Worm (Caenorhabditis elegans) whole organism, L4 larva: ENCODE data around the gene nspe-2.

ENCODE experiments used
- D1046.2 ChIP-seq: fragments of 200-800 bp; sonication (Bioruptor generic); IDR thresholded peaks from 2 replicates; pipeline ENCODE4 v1.3.6; 2022; ENCODE audit warnings: missing genetic modification characterization, missing compliant biosample characterization
- F49E8.2 ChIP-seq: sonication (generic microtip); optimal IDR thresholded peaks from 2 replicates; lab custom pipeline; 2016; ENCODE audit warnings: missing compliant biosample characterization, mild to moderate bottlenecking, missing genetic modification characterization, borderline replicate concordance
- Y48G9A.11 ChIP-seq: fragments of 200-800 bp; sonication (Bioruptor generic); IDR thresholded peaks from 2 replicates; pipeline ENCODE4 v1.3.6; 2022; ENCODE audit warnings: missing genetic modification reagents, missing genetic modification characterization, missing compliant biosample characterization
- ZK337.2 ChIP-seq: fragments of 200-800 bp; sonication (Bioruptor generic); IDR thresholded peaks from 2 replicates; pipeline ENCODE4 v1.3.6; 2022; ENCODE audit warnings: missing genetic modification reagents, missing genetic modification characterization, missing compliant biosample characterization
- ZK546.5 ChIP-seq, 2 experiments: sonication (generic microtip); optimal IDR thresholded peaks; 2 replicates each; lab custom pipeline; 2017; ENCODE audit warnings: missing biosample characterization in 2 of 2, missing genetic modification characterization in 2 of 2
- aha-1 ChIP-seq: fragments of 150-350 bp; peaks from one replicate; lab custom pipeline; 2014; ENCODE audit warnings: missing biosample characterization, missing genetic modification characterization
- arid-1 ChIP-seq: fragments of 200-800 bp; sonication (Bioruptor generic); conservative IDR thresholded peaks from 2 replicates; pipeline ENCODE4 v1.3.6; 2022; ENCODE audit warnings: missing genetic modification reagents, missing genetic modification characterization, missing compliant biosample characterization
- attf-4 ChIP-seq: sonication (generic microtip); optimal IDR thresholded peaks from 3 replicates; lab custom pipeline; 2017; ENCODE audit warnings: missing biosample characterization, missing genetic modification characterization
- ceh-20 ChIP-seq: fragments of 200-800 bp; sonication (Bioruptor generic); IDR thresholded peaks from 2 replicates; pipeline ENCODE4 v1.3.6; 2022; ENCODE audit warnings: missing genetic modification reagents, missing genetic modification characterization, missing compliant biosample characterization
- ceh-44 ChIP-seq: fragments of 200-800 bp; sonication (Bioruptor generic); IDR thresholded peaks from 2 replicates; pipeline ENCODE4 v1.3.6; 2022; ENCODE audit warnings: missing genetic modification reagents, missing genetic modification characterization, missing compliant biosample characterization
- ceh-62 ChIP-seq: sonication (generic microtip); optimal IDR thresholded peaks from 2 replicates; lab custom pipeline; 2017; ENCODE audit warnings: missing biosample characterization, missing genetic modification characterization
- cey-2 ChIP-seq: sonication (generic microtip); optimal IDR thresholded peaks from 3 replicates; lab custom pipeline; 2017; ENCODE audit warnings: missing genetic modification characterization, mild to moderate bottlenecking, missing compliant biosample characterization, antibody characterized with exemption, borderline replicate concordance; ENCODE audit not compliant: insufficient read depth
- dmd-8 ChIP-seq: fragments of 200-800 bp; sonication (Bioruptor generic); IDR thresholded peaks from 2 replicates; pipeline ENCODE4 v1.3.6; 2022; ENCODE audit warnings: missing genetic modification characterization, missing compliant biosample characterization
- dmd-9 ChIP-seq: fragments of 200-800 bp; sonication (Bioruptor generic); IDR thresholded peaks from 2 replicates; pipeline ENCODE4 v1.3.6; 2022; ENCODE audit warnings: missing genetic modification reagents, missing genetic modification characterization, missing compliant biosample characterization
- dpl-1 ChIP-seq: fragments of 150-350 bp; optimal IDR thresholded peaks from 2 replicates; lab custom pipeline; 2014; ENCODE audit warnings: missing biosample characterization, missing genetic modification reagents, missing genetic modification characterization
- egl-43 ChIP-seq: fragments of 200-800 bp; sonication (Bioruptor generic); IDR thresholded peaks from 2 replicates; pipeline ENCODE4 v1.3.6; 2022; ENCODE audit warnings: missing genetic modification reagents, missing genetic modification characterization, missing compliant biosample characterization
- fos-1 ChIP-seq: fragments of 150-350 bp; optimal IDR thresholded peaks from 2 replicates; lab custom pipeline; 2014; ENCODE audit warnings: missing biosample characterization, missing genetic modification characterization
- hif-1 ChIP-seq, 2 experiments: sonication (generic microtip); optimal IDR thresholded peaks; 2 replicates each; lab custom pipeline; 2016 to 2017; ENCODE audit warnings: missing compliant biosample characterization in 2 of 2, missing genetic modification characterization in 2 of 2, missing genetic modification reagents in 2 of 2, missing genotype in 2 of 2, mild to moderate bottlenecking in 1 of 2
- hlh-30 ChIP-seq: sonication (generic microtip); optimal IDR thresholded peaks from 2 replicates; lab custom pipeline; 2017; ENCODE audit warnings: antibody characterized with exemption, mild to moderate bottlenecking, missing genetic modification characterization, missing compliant biosample characterization; ENCODE audit not compliant: insufficient read depth
- lin-13 ChIP-seq: fragments of 150-350 bp; optimal IDR thresholded peaks from 2 replicates; lab custom pipeline; 2014; ENCODE audit warnings: missing biosample characterization, missing genetic modification reagents, missing genetic modification characterization
- lin-38 ChIP-seq: fragments of 200-800 bp; sonication (Bioruptor generic); IDR thresholded peaks from 2 replicates; pipeline ENCODE4 v1.3.6; 2022; ENCODE audit warnings: missing genetic modification reagents, missing genetic modification characterization, missing compliant biosample characterization
- madf-5 ChIP-seq, 2 experiments: fragments of 200-800 bp; sonication (Bioruptor generic); IDR thresholded peaks; 2 replicates each; pipeline ENCODE4 v1.3.6; 2022; ENCODE audit warnings: missing compliant biosample characterization in 2 of 2, missing genetic modification characterization in 2 of 2
- madf-9 ChIP-seq: fragments of 200-800 bp; sonication (Bioruptor generic); conservative IDR thresholded peaks from 2 replicates; pipeline ENCODE4 v1.3.6; 2022; ENCODE audit warnings: missing genetic modification reagents, missing genetic modification characterization, missing compliant biosample characterization
- mes-2 ChIP-seq: sonication (generic microtip); optimal IDR thresholded peaks from 2 replicates; lab custom pipeline; 2016; ENCODE audit warnings: missing genotype, mild to moderate bottlenecking, missing genetic modification characterization, missing compliant biosample characterization; ENCODE audit not compliant: poor library complexity, severe bottlenecking
- mxl-3 ChIP-seq: fragments of 200-800 bp; sonication (Bioruptor generic); optimal IDR thresholded peaks from 2 replicates; lab custom pipeline; 2018; ENCODE audit warnings: mild to moderate bottlenecking, missing genetic modification characterization, missing compliant biosample characterization
- nhr-41 ChIP-seq: fragments of 200-800 bp; sonication (Bioruptor generic); IDR thresholded peaks from 2 replicates; pipeline ENCODE4 v1.3.6; 2022; ENCODE audit warnings: missing genetic modification reagents, missing genetic modification characterization, missing compliant biosample characterization
- nhr-42 ChIP-seq: fragments of 200-800 bp; sonication (Bioruptor generic); IDR thresholded peaks from 2 replicates; pipeline ENCODE4 v1.3.6; 2022; ENCODE audit warnings: missing genetic modification characterization, missing compliant biosample characterization
- nhr-48 ChIP-seq: sonication (generic microtip); optimal IDR thresholded peaks from 2 replicates; lab custom pipeline; 2016; ENCODE audit warnings: mild to moderate bottlenecking, missing genetic modification characterization, missing compliant biosample characterization
- nhr-6 ChIP-seq: fragments of 150-350 bp; optimal IDR thresholded peaks from 2 replicates; lab custom pipeline; 2014; ENCODE audit warnings: missing biosample characterization, missing genetic modification characterization
- pha-4 ChIP-seq, 2 experiments: fragments of 150-350 bp in 1 of 2; fragments of 200-800 bp in 1 of 2; sonication (Bioruptor generic) in 1 of 2; IDR thresholded peaks in 1 of 2; optimal IDR thresholded peaks in 1 of 2; 2 replicates each; pipeline versions ENCODE4 v1.3.6 to Lab custom; 2014 to 2022; ENCODE audit warnings: missing genetic modification characterization in 2 of 2, missing genetic modification reagents in 2 of 2, missing biosample characterization in 1 of 2, missing compliant biosample characterization in 1 of 2
- rbr-2 ChIP-seq: sonication (generic microtip); optimal IDR thresholded peaks from 2 replicates; lab custom pipeline; 2016; ENCODE audit warnings: missing genotype, missing genetic modification characterization, missing compliant biosample characterization
- sdz-12 ChIP-seq: fragments of 200-800 bp; sonication (Bioruptor generic); optimal IDR thresholded peaks from 2 replicates; lab custom pipeline; 2018; ENCODE audit warnings: mild to moderate bottlenecking, missing genetic modification characterization, missing compliant biosample characterization
- set-16 ChIP-seq: fragments of 200-800 bp; sonication (Bioruptor generic); IDR thresholded peaks from 2 replicates; pipeline ENCODE4 v1.3.6; 2022; ENCODE audit warnings: missing genetic modification reagents, missing genetic modification characterization, missing compliant biosample characterization
- snpc-1.2 ChIP-seq: fragments of 200-800 bp; sonication (Bioruptor generic); IDR thresholded peaks from 2 replicates; pipeline ENCODE4 v1.3.6; 2022; ENCODE audit warnings: missing genetic modification reagents, missing genetic modification characterization, missing compliant biosample characterization
- snpc-4 ChIP-seq: fragments of 150-350 bp; optimal IDR thresholded peaks from 2 replicates; lab custom pipeline; 2014; ENCODE audit warnings: missing biosample characterization, missing genetic modification characterization
- spr-1 ChIP-seq: sonication (generic microtip); optimal IDR thresholded peaks from 2 replicates; lab custom pipeline; 2016; ENCODE audit warnings: mild to moderate bottlenecking, missing genetic modification characterization, missing compliant biosample characterization
- spr-3 ChIP-seq: fragments of 200-800 bp; sonication (Bioruptor generic); optimal IDR thresholded peaks from 2 replicates; lab custom pipeline; 2018; ENCODE audit warnings: mild to moderate bottlenecking, missing genetic modification characterization, missing compliant biosample characterization
- tra-1 ChIP-seq: fragments of 200-800 bp; sonication (Bioruptor generic); IDR thresholded peaks from 2 replicates; pipeline ENCODE4 v1.3.6; 2022; ENCODE audit warnings: missing genetic modification reagents, missing genetic modification characterization, missing compliant biosample characterization
- unc-130 ChIP-seq: sonication (generic microtip); optimal IDR thresholded peaks from 2 replicates; lab custom pipeline; 2016; ENCODE audit warnings: missing genetic modification reagents, missing genetic modification characterization, missing compliant biosample characterization
- unc-62 ChIP-seq, 3 experiments: fragments of 150-350 bp in 1 of 3; sonication (generic microtip); optimal IDR thresholded peaks in 2 of 3; peaks in 1 of 3; 1 replicate in 1 of 3; 2 replicates in 2 of 3; lab custom pipeline; 2014 to 2017; ENCODE audit warnings: missing biosample characterization in 3 of 3, missing genetic modification characterization in 3 of 3, missing genetic modification reagents in 3 of 3, missing genotype in 1 of 3
- zag-1 ChIP-seq: fragments of 150-350 bp; optimal IDR thresholded peaks from 2 replicates; lab custom pipeline; 2014; ENCODE audit warnings: missing biosample characterization, missing genetic modification characterization
- zip-11 ChIP-seq: fragments of 200-800 bp; sonication (Bioruptor generic); IDR thresholded peaks from 2 replicates; pipeline ENCODE4 v1.3.6; 2022; ENCODE audit warnings: missing genetic modification characterization, missing compliant biosample characterization
- zip-2 ChIP-seq: fragments of 150-350 bp; optimal IDR thresholded peaks from 2 replicates; lab custom pipeline; 2014; ENCODE audit warnings: missing biosample characterization, missing genetic modification characterization

The nspe-2 gene

DNA sequence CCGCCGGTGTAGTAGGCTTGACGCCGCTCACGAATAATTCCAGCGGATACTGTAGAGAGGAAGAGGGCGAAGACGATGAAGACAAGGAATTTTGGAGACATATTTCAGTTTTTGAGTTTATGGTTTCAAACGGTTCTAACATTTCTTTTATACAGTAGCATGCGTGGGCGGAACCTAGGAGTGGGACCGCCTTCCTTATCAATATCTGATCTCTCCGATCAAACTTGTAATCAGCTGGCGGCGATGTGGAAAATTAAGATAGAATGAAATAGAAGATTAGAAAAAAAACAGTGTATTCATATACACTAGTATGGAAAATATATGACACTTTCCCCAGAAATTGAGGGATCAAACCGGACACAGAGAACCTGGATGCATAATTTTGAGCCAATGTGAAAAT, at the start of gene nspe-2:
Gene nspe-2 (minus strand): TSS at position 101 of the 400 bp plus-strand sequence.
- no peak for TF ChIP-seq pha-4 (GFP tag; IDR thresholded peaks at IDR 0.05; lab: Robert Waterston, UW)
- TF ChIP-seq pha-4 (tag; optimal IDR thresholded peaks at IDR 0.05; lab: Kevin White, UChicago) = no peak
- peak in 1 of 2 experiments; percentile 46 for TF ChIP-seq unc-62 (GFP tag; optimal IDR thresholded peaks at IDR 0.05 in 1 of 2; lab: Kevin White, UChicago)
- no peak for TF ChIP-seq unc-62 (tag; optimal IDR thresholded peaks at IDR 0.05; lab: Kevin White, UChicago)

DNA sequence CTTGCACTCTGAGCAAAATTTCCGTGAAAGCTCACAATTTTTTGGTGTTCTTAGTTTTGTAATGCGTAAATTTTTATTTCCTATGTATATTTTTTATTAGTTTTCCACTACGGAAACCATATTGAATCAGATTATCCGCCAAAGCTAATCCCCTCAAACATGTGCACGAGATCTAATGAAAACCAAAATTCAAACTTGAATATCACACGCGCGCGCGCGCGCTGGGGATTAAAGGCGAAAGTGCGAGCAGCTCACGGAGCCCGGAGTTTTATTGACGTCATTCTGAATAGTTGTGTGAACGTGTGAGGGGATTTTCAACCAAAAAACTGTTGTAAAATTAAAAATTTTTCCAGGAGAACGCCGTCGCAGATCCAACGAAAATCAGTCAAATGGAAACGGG, 49.7 kb upstream of the nspe-2 start:
- TF ChIP-seq set-16 (GFP tag; lab: Robert Waterston, UW) (peak; percentile 44; the same call in 1 of the 2 replicates), mes-2 (no peak)

DNA sequence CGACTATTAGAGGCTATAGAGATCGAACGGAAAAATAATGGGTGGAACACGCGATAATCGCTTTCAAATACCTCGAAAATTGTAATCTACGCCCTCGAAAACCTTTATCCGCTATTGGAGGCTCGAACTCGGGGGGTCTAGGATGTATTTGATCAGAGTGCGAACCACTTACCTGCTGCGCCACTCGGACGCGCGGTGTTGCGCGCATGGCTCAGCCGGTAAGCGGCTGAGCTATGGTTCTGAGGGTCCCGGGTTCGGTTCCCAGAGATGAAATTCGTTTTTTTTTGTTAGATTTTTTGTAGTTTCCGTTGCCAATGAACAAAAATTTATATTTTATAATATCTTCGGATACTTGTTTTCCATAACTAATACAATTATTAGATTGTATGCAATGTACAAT, 49.0 kb upstream of the nspe-2 start:
- no peak for TF ChIP-seq rbr-2 (tag; lab: Kevin White, UChicago)
- 0 out of 2 replicates have a peak, but pooled peaks have one; percentile 53 for TF ChIP-seq dmd-9 (GFP tag; lab: Robert Waterston, UW)
- 0 out of 2 replicates have a peak, but pooled peaks have one; percentile 38 for TF ChIP-seq egl-43
- TF ChIP-seq lin-38 = peak; percentile 19; the same call in 1 of the 2 replicates
- no peak for TF ChIP-seq ZK546.5 (tag; optimal IDR thresholded peaks at IDR 0.05; lab: Kevin White, UChicago)
- peak; percentile 13 for TF ChIP-seq lin-13
- peak; percentile 6; the same call in 1 of the 2 replicates for TF ChIP-seq tra-1 (GFP tag; lab: Robert Waterston, UW)
- 0 out of 2 replicates have a peak, but pooled peaks have one; percentile 60 for TF ChIP-seq D1046.2
- no peak for TF ChIP-seq cey-2 (tag; lab: Kevin White, UChicago)
- peak; percentile 14 for TF ChIP-seq mes-2
- no peak for TF ChIP-seq hlh-30
- TF ChIP-seq Y48G9A.11 (GFP tag; lab: Robert Waterston, UW) = peak; percentile 67; the same call in 1 of the 2 replicates
- TF ChIP-seq set-16 (GFP tag; lab: Robert Waterston, UW) = peak; percentile 46; the same call in 1 of the 2 replicates
- TF ChIP-seq, all 104 proteins: peak for 9

DNA sequence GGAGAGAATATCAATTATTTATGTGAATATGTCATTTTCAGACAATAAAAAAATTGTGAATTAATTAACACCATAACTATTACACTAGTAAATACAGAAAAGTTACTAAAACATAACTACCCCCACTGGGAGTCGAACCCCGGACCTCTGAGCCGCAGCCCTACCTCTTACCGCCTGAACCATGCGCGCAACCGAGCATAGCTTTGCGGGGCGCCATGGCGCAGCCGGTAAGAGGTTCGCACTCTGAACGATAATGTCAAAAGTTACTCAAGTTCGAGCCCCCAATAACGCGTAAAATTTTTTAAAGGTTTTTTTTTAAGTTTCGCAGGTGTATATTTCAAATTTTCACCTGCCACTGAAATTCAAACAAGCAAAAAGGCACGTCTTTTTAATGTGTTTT, 46.9 kb upstream of the nspe-2 start:
- no peak for TF ChIP-seq spr-3
- TF ChIP-seq hif-1 (tag; optimal IDR thresholded peaks at IDR 0.05; lab: Kevin White, UChicago) = no peak
- no peak for TF ChIP-seq nhr-6
- no peak for TF ChIP-seq nhr-41 (GFP tag; lab: Robert Waterston, UW)
- TF ChIP-seq snpc-1.2 (GFP tag; lab: Robert Waterston, UW) = no peak
- TF ChIP-seq sdz-12 (GFP tag; lab: Kevin White, UChicago) = no peak
- no peak for TF ChIP-seq dmd-8
- TF ChIP-seq spr-1 = no peak
- no peak for TF ChIP-seq madf-5 (GFP tag; IDR thresholded peaks at IDR 0.05; lab: Robert Waterston, UW)
- TF ChIP-seq Y48G9A.11 (GFP tag; lab: Robert Waterston, UW) = 0 out of 2 replicates have a peak, but pooled peaks have one; percentile 50
- TF ChIP-seq fos-1 (tag; lab: Kevin White, UChicago) = no peak
- TF ChIP-seq zip-11 (GFP tag; lab: Robert Waterston, UW) = no peak
- no peak for TF ChIP-seq zip-2 (tag; lab: Kevin White, UChicago)
- TF ChIP-seq madf-9 = 0 out of 2 replicates have a peak, but pooled peaks have one; percentile 24
- no peak for TF ChIP-seq dmd-9 (GFP tag; lab: Robert Waterston, UW)
- TF ChIP-seq unc-130 (GFP tag; lab: Kevin White, UChicago) = no peak
- no peak for TF ChIP-seq attf-4 (tag; lab: Kevin White, UChicago)
- TF ChIP-seq ceh-44 (GFP tag; lab: Robert Waterston, UW) = no peak
- no peak for TF ChIP-seq ZK337.2
- no peak for TF ChIP-seq ceh-62
- TF ChIP-seq arid-1 (GFP tag; lab: Robert Waterston, UW) = no peak
- TF ChIP-seq set-16 (GFP tag; lab: Robert Waterston, UW) = peak; percentile 52; the same call in 1 of the 2 replicates
- no peak for TF ChIP-seq rbr-2 (tag; lab: Kevin White, UChicago)
- TF ChIP-seq zag-1 (tag; lab: Kevin White, UChicago) = no peak
- TF ChIP-seq dpl-1 (GFP tag; lab: Kevin White, UChicago) = no peak
- TF ChIP-seq snpc-4 = no peak
- no peak for TF ChIP-seq F49E8.2 (tag; lab: Kevin White, UChicago)
- TF ChIP-seq aha-1 = peak; percentile 62
- peak; percentile 91 for TF ChIP-seq tra-1 (GFP tag; lab: Robert Waterston, UW)
- TF ChIP-seq nhr-48 = no peak
- TF ChIP-seq nhr-42 (GFP tag; lab: Robert Waterston, UW) = no peak
- TF ChIP-seq ceh-20 (GFP tag; lab: Robert Waterston, UW) = no peak
- TF ChIP-seq mxl-3 = no peak
- TF ChIP-seq lin-13 = peak; percentile 24
